Worm (Caenorhabditis elegans) whole organism, mixed stage, embryonic: ENCODE data around the gene srh-159.

ENCODE experiments used
- blmp-1 ChIP-seq: fragments of 150-350 bp; optimal IDR thresholded peaks from 2 replicates; lab custom pipeline; 2014; ENCODE audit warnings: missing biosample characterization, missing genetic modification characterization
- ces-1 ChIP-seq: fragments of 150-350 bp; optimal IDR thresholded peaks from 2 replicates; lab custom pipeline; 2014; ENCODE audit warnings: missing biosample characterization, missing genetic modification reagents, missing genetic modification characterization
- mep-1 ChIP-seq: fragments of 150-350 bp; optimal IDR thresholded peaks from 2 replicates; lab custom pipeline; 2017; ENCODE audit warnings: missing biosample characterization, missing genetic modification reagents, missing genetic modification characterization, inconsistent platforms
- nhr-76 ChIP-seq: sonication (generic microtip); optimal IDR thresholded peaks from 2 replicates; lab custom pipeline; 2017; ENCODE audit warnings: missing biosample characterization, missing genetic modification characterization

ce11 chrV:17211989-17212731 is 30.0 kb downstream of the srh-159 start, which contains the start of gene srh-236:
- TF ChIP-seq mep-1 (tag; lab: Kevin White, UChicago) (no peak), blmp-1 (tag; lab: Kevin White, UChicago) (no peak), nhr-76 (tag; lab: Kevin White, UChicago) (no peak), ces-1 (GFP tag; lab: Kevin White, UChicago) (no peak)
